Fruit fly (Drosophila melanogaster): ENCODE results near the gene CG8031.

CG8031 gene

dm6 chr3R:13051298-13051723, 40.2 kb upstream of the CG8031 start, which contains the start of gene CG7966 (continued):
- TF ChIP-seq CG5245 (GFP tag; optimal IDR thresholded peaks at IDR 0.05) (no peak), B-H1 (GFP tag; IDR thresholded peaks at IDR 0.05) (no peak; the same call in 2 of the 3 replicates), B-H2 (GFP tag; optimal IDR thresholded peaks at IDR 0.05) (peak; percentile 42), nerfin-1 (tag; optimal IDR thresholded peaks at IDR 0.05) (no peak), CG3726 (GFP tag; IDR thresholded peaks at IDR 0.05) (no peak), her (GFP tag; optimal IDR thresholded peaks at IDR 0.05) (no peak), hkb (optimal IDR thresholded peaks at IDR 0.05) (no peak), hkb (GFP tag; IDR thresholded peaks at IDR 0.05) (0 out of 2 replicates have a peak, but pooled peaks have one; percentile 49), sna (GFP tag; IDR thresholded peaks at IDR 0.05; ENCODE audit: partially characterized antibody) (no peak), CG12659 (GFP tag; optimal IDR thresholded peaks at IDR 0.05) (no peak), btn (GFP tag; optimal IDR thresholded peaks at IDR 0.05) (no peak), seq (GFP tag; IDR thresholded peaks at IDR 0.05) (0 out of 2 replicates have a peak, but pooled peaks have one; percentile 32), CG11247 (GFP tag; IDR thresholded peaks at IDR 0.05) (no peak), CG4854 (GFP tag; optimal IDR thresholded peaks at IDR 0.05) (no peak), Scr (GFP tag; IDR thresholded peaks at IDR 0.05; ENCODE audit: partially characterized antibody) (no peak), grn (GFP tag; optimal IDR thresholded peaks at IDR 0.05) (peak; percentile 97), Ptx1 (GFP tag; IDR thresholded peaks at IDR 0.05) (no peak), Oaz (GFP tag; IDR thresholded peaks at IDR 0.05) (no peak), Stat92E (GFP tag; optimal IDR thresholded peaks at IDR 0.05) (no peak), CG16813 (GFP tag; IDR thresholded peaks at IDR 0.05; ENCODE audit: partially characterized antibody) (no peak), CG13287 (GFP tag; IDR thresholded peaks at IDR 0.05; ENCODE audit: partially characterized antibody) (peak; percentile 9), dmrt11E (tag; optimal IDR thresholded peaks at IDR 0.05) (no peak), CG14050 (GFP tag; IDR thresholded peaks at IDR 0.05) (no peak), Hand (GFP tag; optimal IDR thresholded peaks at IDR 0.05) (no peak), CG8924 (tag; optimal IDR thresholded peaks at IDR 0.05) (no peak), CG13296 (GFP tag; optimal IDR thresholded peaks at IDR 0.05) (peak; percentile 19), Med (GFP tag) (peak; percentile 83), ttk (GFP tag; IDR thresholded peaks at IDR 0.05) (no peak), Dek (tag; optimal IDR thresholded peaks at IDR 0.05) (peak; percentile 46), CG12942 (GFP tag; optimal IDR thresholded peaks at IDR 0.05) (no peak), CG15601 (tag; optimal IDR thresholded peaks at IDR 0.05) (no peak), CG6854 (GFP tag; optimal IDR thresholded peaks at IDR 0.05) (peak; percentile 32), ftz-f1 (GFP tag; optimal IDR thresholded peaks at IDR 0.05) (peak; percentile 66), luna (GFP tag; optimal IDR thresholded peaks at IDR 0.05) (no peak), Kr (GFP tag; optimal IDR thresholded peaks at IDR 0.05) (no peak), HLH54F (GFP tag; optimal IDR thresholded peaks at IDR 0.05) (no peak), CG6254 (GFP tag; optimal IDR thresholded peaks at IDR 0.05) (peak; percentile 36), Sox100B (GFP tag; optimal IDR thresholded peaks at IDR 0.05) (peak; percentile 40), bsh (GFP tag; optimal IDR thresholded peaks at IDR 0.05) (no peak), Dp (GFP tag; optimal IDR thresholded peaks at IDR 0.05) (no peak), Side (GFP tag; optimal IDR thresholded peaks at IDR 0.05) (no peak), crol (GFP tag; IDR thresholded peaks at IDR 0.05) (no peak), gce (GFP tag; IDR thresholded peaks at IDR 0.05) (no peak), maf-S (GFP tag; optimal IDR thresholded peaks at IDR 0.05) (no peak), HLH3B (GFP tag; IDR thresholded peaks at IDR 0.05) (no peak), CG8359 (GFP tag; optimal IDR thresholded peaks at IDR 0.05; ENCODE audit: borderline replicate concordance) (no peak), rib (GFP tag; IDR thresholded peaks at IDR 0.05) (no peak), Fer2 (tag; optimal IDR thresholded peaks at IDR 0.05) (no peak), gt (GFP tag; IDR thresholded peaks at IDR 0.05) (no peak), ash1 (GFP tag; optimal IDR thresholded peaks at IDR 0.05) (no peak), CG2129 (GFP tag; IDR thresholded peaks at IDR 0.05; ENCODE audit: partially characterized antibody) (no peak)
